Worm (Caenorhabditis elegans) whole organism, L3 larva: Measurements from ENCODE around the gene grd-4.

ENCODE experiments used
- R02D3.7 ChIP-seq: fragments of 150-350 bp; optimal IDR thresholded peaks from 2 replicates; lab custom pipeline; 2014; ENCODE audit warnings: missing biosample characterization, missing genetic modification characterization
- ZK546.5 ChIP-seq: sonication (generic microtip); optimal IDR thresholded peaks from 2 replicates; lab custom pipeline; 2017; ENCODE audit warnings: missing biosample characterization, missing genetic modification characterization
- aly-2 ChIP-seq: fragments of 150-350 bp; optimal IDR thresholded peaks from 2 replicates; lab custom pipeline; 2014; ENCODE audit warnings: missing biosample characterization, missing genetic modification characterization
- ama-1 ChIP-seq: fragments of 150-350 bp; optimal IDR thresholded peaks from 2 replicates; lab custom pipeline; 2018
- ceh-16 ChIP-seq: sonication (generic microtip); optimal IDR thresholded peaks from 2 replicates; lab custom pipeline; 2017; ENCODE audit warnings: missing biosample characterization, missing genetic modification characterization
- ceh-28 ChIP-seq: fragments of 150-350 bp; optimal IDR thresholded peaks from 2 replicates; lab custom pipeline; 2014; ENCODE audit warnings: missing biosample characterization, missing genetic modification reagents, missing genetic modification characterization
- ceh-82 ChIP-seq: fragments of 150-350 bp; optimal IDR thresholded peaks from 2 replicates; lab custom pipeline; 2014; ENCODE audit warnings: missing biosample characterization, missing genetic modification characterization
- ceh-9 ChIP-seq: sonication (generic microtip); optimal IDR thresholded peaks from 2 replicates; lab custom pipeline; 2018; ENCODE audit warnings: missing biosample characterization, missing genetic modification characterization
- daf-12 ChIP-seq: fragments of 150-350 bp; optimal IDR thresholded peaks from 2 replicates; lab custom pipeline; 2014; ENCODE audit warnings: missing biosample characterization, missing genetic modification reagents, missing genetic modification characterization
- egl-27 ChIP-seq: sonication (generic microtip); optimal IDR thresholded peaks from 4 replicates; lab custom pipeline; 2017; ENCODE audit warnings: missing biosample characterization, missing genetic modification reagents, missing genetic modification characterization
- egl-5 ChIP-seq: fragments of 150-350 bp; optimal IDR thresholded peaks from 2 replicates; lab custom pipeline; 2017; ENCODE audit warnings: missing biosample characterization, missing genetic modification reagents, missing genetic modification characterization, inconsistent platforms
- elt-1 ChIP-seq: fragments of 150-350 bp; optimal IDR thresholded peaks from 2 replicates; lab custom pipeline; 2014; ENCODE audit warnings: missing biosample characterization, missing genetic modification characterization
- elt-2 ChIP-seq: sonication (generic microtip); optimal IDR thresholded peaks from 2 replicates; lab custom pipeline; 2016; ENCODE audit warnings: missing genetic modification reagents, mild to moderate bottlenecking, missing genetic modification characterization, missing compliant biosample characterization
- elt-3 ChIP-seq, 3 experiments: fragments of 150-350 bp in 1 of 3; sonication (generic microtip) in 2 of 3; optimal IDR thresholded peaks; 2 replicates in 2 of 3; 4 replicates in 1 of 3; lab custom pipeline; 2014 to 2017; ENCODE audit warnings: missing biosample characterization in 3 of 3, missing genetic modification characterization in 3 of 3
- eor-1 ChIP-seq, 2 experiments: fragments of 150-350 bp; optimal IDR thresholded peaks; 2 replicates each; lab custom pipeline; 2014 to 2018; ENCODE audit warnings: missing biosample characterization in 2 of 2, missing genetic modification characterization in 2 of 2
- fkh-10 ChIP-seq: sonication (generic microtip); optimal IDR thresholded peaks from 2 replicates; lab custom pipeline; 2017; ENCODE audit warnings: missing biosample characterization, missing genetic modification reagents, missing genetic modification characterization
- fkh-2 ChIP-seq: fragments of 150-350 bp; optimal IDR thresholded peaks from 2 replicates; lab custom pipeline; 2014; ENCODE audit warnings: missing biosample characterization, missing genetic modification reagents, missing genetic modification characterization
- fos-1 ChIP-seq: fragments of 150-350 bp; optimal IDR thresholded peaks from 2 replicates; lab custom pipeline; 2014; ENCODE audit warnings: missing biosample characterization, missing genetic modification characterization
- hmg-11 ChIP-seq: sonication (generic microtip); optimal IDR thresholded peaks from 2 replicates; lab custom pipeline; 2016; ENCODE audit warnings: missing genetic modification characterization, missing compliant biosample characterization
- jun-1 ChIP-seq: fragments of 150-350 bp; optimal IDR thresholded peaks from 2 replicates; lab custom pipeline; 2014; ENCODE audit warnings: missing biosample characterization, missing genetic modification reagents, missing genetic modification characterization
- lin-15B ChIP-seq: fragments of 150-350 bp; optimal IDR thresholded peaks from 2 replicates; lab custom pipeline; 2014; ENCODE audit warnings: missing biosample characterization, missing genetic modification characterization
- lin-39 ChIP-seq: fragments of 150-350 bp; optimal IDR thresholded peaks from 2 replicates; lab custom pipeline; 2018; ENCODE audit warnings: missing biosample characterization, missing genetic modification reagents, missing genetic modification characterization
- lsy-12 ChIP-seq: sonication (generic microtip); optimal IDR thresholded peaks from 2 replicates; lab custom pipeline; 2016; ENCODE audit warnings: mild to moderate bottlenecking, missing genetic modification characterization, missing compliant biosample characterization
- mdl-1 ChIP-seq: fragments of 150-350 bp; optimal IDR thresholded peaks from 2 replicates; lab custom pipeline; 2014; ENCODE audit warnings: missing biosample characterization, missing genetic modification characterization
- mml-1 ChIP-seq: fragments of 150-350 bp; sonication (generic microtip); optimal IDR thresholded peaks from 3 replicates; lab custom pipeline; 2014; ENCODE audit warnings: missing biosample characterization, missing genetic modification characterization
- nfya-1 ChIP-seq: sonication (generic microtip); optimal IDR thresholded peaks from 2 replicates; lab custom pipeline; 2017; ENCODE audit warnings: missing genetic modification characterization, mild to moderate bottlenecking, missing compliant biosample characterization, antibody characterized with exemption, moderate library complexity; ENCODE audit not compliant: insufficient read depth
- nhr-11 ChIP-seq: fragments of 150-350 bp; optimal IDR thresholded peaks from 2 replicates; lab custom pipeline; 2014; ENCODE audit warnings: missing biosample characterization, missing genetic modification characterization
- nhr-12 ChIP-seq: fragments of 150-350 bp; optimal IDR thresholded peaks from 2 replicates; lab custom pipeline; 2014; ENCODE audit warnings: missing biosample characterization, missing genetic modification characterization
- nhr-23 ChIP-seq: fragments of 150-350 bp; optimal IDR thresholded peaks from 2 replicates; lab custom pipeline; 2014; ENCODE audit warnings: missing biosample characterization, missing genetic modification reagents, missing genetic modification characterization
- nhr-237 ChIP-seq: fragments of 150-350 bp; optimal IDR thresholded peaks from 2 replicates; lab custom pipeline; 2014; ENCODE audit warnings: missing biosample characterization, missing genetic modification characterization
- nhr-25 ChIP-seq: sonication (generic microtip); optimal IDR thresholded peaks from 2 replicates; lab custom pipeline; 2017; ENCODE audit warnings: missing biosample characterization, missing genetic modification characterization
- nhr-28 ChIP-seq: fragments of 150-350 bp; optimal IDR thresholded peaks from 2 replicates; lab custom pipeline; 2014; ENCODE audit warnings: missing biosample characterization, missing genetic modification characterization
- nhr-43 ChIP-seq: sonication (generic microtip); optimal IDR thresholded peaks from 2 replicates; lab custom pipeline; 2016; ENCODE audit warnings: mild to moderate bottlenecking, missing genetic modification characterization, missing compliant biosample characterization; ENCODE audit not compliant: poor library complexity, severe bottlenecking
- nhr-67 ChIP-seq: fragments of 150-350 bp; optimal IDR thresholded peaks from 2 replicates; lab custom pipeline; 2014; ENCODE audit warnings: missing biosample characterization, missing genetic modification characterization
- nhr-76 ChIP-seq: fragments of 150-350 bp; sonication (generic microtip); optimal IDR thresholded peaks from 5 replicates; lab custom pipeline; 2014; ENCODE audit warnings: missing biosample characterization, missing genetic modification characterization
- nhr-77 ChIP-seq: fragments of 150-350 bp; optimal IDR thresholded peaks from 2 replicates; lab custom pipeline; 2014; ENCODE audit warnings: missing biosample characterization, missing genetic modification characterization
- pha-4 ChIP-seq: fragments of 150-350 bp; optimal IDR thresholded peaks from 2 replicates; lab custom pipeline; 2014; ENCODE audit warnings: missing biosample characterization, missing genetic modification reagents, missing genetic modification characterization
- pqm-1 ChIP-seq: fragments of 150-350 bp; optimal IDR thresholded peaks from 2 replicates; lab custom pipeline; 2017; ENCODE audit warnings: missing biosample characterization, missing genetic modification characterization, inconsistent platforms
- sea-2 ChIP-seq: fragments of 150-350 bp; sonication (generic microtip); optimal IDR thresholded peaks from 4 replicates; lab custom pipeline; 2014; ENCODE audit warnings: missing biosample characterization, missing genetic modification reagents, missing genetic modification characterization
- skn-1 ChIP-seq: fragments of 150-350 bp; optimal IDR thresholded peaks from 2 replicates; lab custom pipeline; 2014; ENCODE audit warnings: missing biosample characterization, missing genetic modification characterization
- snpc-4 ChIP-seq: fragments of 150-350 bp; optimal IDR thresholded peaks from 2 replicates; lab custom pipeline; 2014; ENCODE audit warnings: missing biosample characterization, missing genetic modification characterization
- tbx-2 ChIP-seq: sonication (generic microtip); optimal IDR thresholded peaks from 2 replicates; lab custom pipeline; 2016; ENCODE audit warnings: mild to moderate bottlenecking, missing genetic modification characterization, missing compliant biosample characterization
- unc-39 ChIP-seq: sonication (generic microtip); optimal IDR thresholded peaks from 4 replicates; lab custom pipeline; 2017; ENCODE audit warnings: missing biosample characterization, missing genetic modification characterization
- unc-62 ChIP-seq: fragments of 150-350 bp; sonication (generic microtip); optimal IDR thresholded peaks from 4 replicates; lab custom pipeline; 2014; ENCODE audit warnings: missing biosample characterization, missing genetic modification reagents, missing genetic modification characterization
- zag-1 ChIP-seq: fragments of 150-350 bp; optimal IDR thresholded peaks from 2 replicates; lab custom pipeline; 2014; ENCODE audit warnings: missing biosample characterization, missing genetic modification characterization
- ztf-4 ChIP-seq: fragments of 150-350 bp; optimal IDR thresholded peaks from 2 replicates; lab custom pipeline; 2014; ENCODE audit warnings: missing biosample characterization, missing genetic modification characterization

Gene grd-4

ce11 chrX:8545971-8546442 lies 45.0 kb downstream of the grd-4 start, which contains the start of gene sdha-1 (continued):
- TF ChIP-seq hmg-11 (tag; lab: Kevin White, UChicago) (peak; percentile 75), nhr-76 (tag; lab: Kevin White, UChicago) (no peak), lin-39 (tag; lab: Kevin White, UChicago) (peak; percentile 82), lsy-12 (tag; lab: Kevin White, UChicago) (peak; percentile 67), unc-62 (no peak), nhr-23 (tag; lab: Kevin White, UChicago) (peak; percentile 87), aly-2 (tag; lab: Kevin White, UChicago) (no peak), fos-1 (peak; percentile 51), nhr-77 (tag; lab: Kevin White, UChicago) (no peak), daf-12 (tag; lab: Kevin White, UChicago) (no peak), skn-1 (peak; percentile 48), elt-3 (tag; optimal IDR thresholded peaks at IDR 0.05; lab: Kevin White, UChicago) (no peak), jun-1 (tag; lab: Kevin White, UChicago) (peak; percentile 81), nhr-67 (tag; lab: Kevin White, UChicago) (no peak), tbx-2 (tag; lab: Kevin White, UChicago) (peak; percentile 61), egl-5 (tag; lab: Kevin White, UChicago) (peak; percentile 72), zag-1 (no peak), mdl-1 (tag; lab: Kevin White, UChicago) (peak; percentile 44)

ce11 chrX:8549026-8549425 lies 48.0 kb downstream of the grd-4 start, which contains the start of gene D2021.4:
Gene D2021.4, minus strand, starts transcription at chrX:8549073.
- TF ChIP-seq ceh-9 (tag; lab: Kevin White, UChicago) (no peak), elt-2 (tag; lab: Kevin White, UChicago) (peak; percentile 87), pha-4 (peak; percentile 32), pqm-1 (tag; lab: Kevin White, UChicago) (peak; percentile 50), nhr-77 (tag; lab: Kevin White, UChicago) (no peak)
- TF ChIP-seq, all 47 proteins: peak for 3

ce11 chrX:8550099-8550498 lies 49.1 kb downstream of the grd-4 start:
- TF ChIP-seq daf-12 (tag; lab: Kevin White, UChicago) (no peak), elt-2 (tag; lab: Kevin White, UChicago) (peak; percentile 75), skn-1 (peak; percentile 0), nhr-77 (tag; lab: Kevin White, UChicago) (no peak), lin-15B (tag; lab: Kevin White, UChicago) (no peak), snpc-4 (no peak), nhr-25 (tag; lab: Kevin White, UChicago) (peak; percentile 96), lin-39 (tag; lab: Kevin White, UChicago) (no peak), eor-1 (tag; optimal IDR thresholded peaks at IDR 0.05; lab: Kevin White, UChicago) (no peak), sea-2 (no peak), elt-1 (tag; lab: Kevin White, UChicago) (peak; percentile 78), nhr-23 (tag; lab: Kevin White, UChicago) (peak; percentile 61), egl-27 (tag; lab: Kevin White, UChicago) (peak; percentile 24), ceh-16 (tag; lab: Kevin White, UChicago) (no peak), nhr-11 (tag; lab: Kevin White, UChicago) (no peak), jun-1 (tag; lab: Kevin White, UChicago) (no peak), unc-39 (tag; lab: Kevin White, UChicago) (no peak), ceh-28 (tag; lab: Kevin White, UChicago) (no peak), R02D3.7 (tag; lab: Kevin White, UChicago) (no peak), aly-2 (tag; lab: Kevin White, UChicago) (no peak), ZK546.5 (no peak), elt-3 (tag; optimal IDR thresholded peaks at IDR 0.05; lab: Kevin White, UChicago) (no peak), fkh-2 (tag; lab: Kevin White, UChicago) (no peak), egl-5 (tag; lab: Kevin White, UChicago) (no peak), fos-1 (no peak), mml-1 (tag; lab: Kevin White, UChicago) (peak; percentile 38), nhr-28 (tag; lab: Kevin White, UChicago) (no peak), nhr-67 (tag; lab: Kevin White, UChicago) (no peak), ceh-9 (tag; lab: Kevin White, UChicago) (no peak), zag-1 (no peak), lsy-12 (tag; lab: Kevin White, UChicago) (no peak), ceh-82 (tag; lab: Kevin White, UChicago) (no peak), mdl-1 (tag; lab: Kevin White, UChicago) (peak; percentile 61), nhr-12 (tag; lab: Kevin White, UChicago) (no peak), nhr-237 (tag; lab: Kevin White, UChicago) (no peak), hmg-11 (tag; lab: Kevin White, UChicago) (peak; percentile 46), tbx-2 (tag; lab: Kevin White, UChicago) (no peak), nhr-43 (tag; lab: Kevin White, UChicago) (peak; percentile 26), nhr-76 (tag; lab: Kevin White, UChicago) (no peak), unc-62 (no peak), ama-1 (lab: Kevin White, UChicago) (no peak), pqm-1 (tag; lab: Kevin White, UChicago) (peak; percentile 27), pha-4 (peak; percentile 69), fkh-10 (GFP tag; lab: Kevin White, UChicago) (no peak), nfya-1 (tag; lab: Kevin White, UChicago) (peak; percentile 53), ztf-4 (tag; lab: Kevin White, UChicago) (no peak)
